Worm (Caenorhabditis elegans) whole organism, L4/young adult: ENCODE results near the gene C18G1.6.

Source experiments
- W03F9.2 ChIP-seq: fragments of 150-350 bp; optimal IDR thresholded peaks from 2 replicates; lab custom pipeline; 2014; ENCODE audit warnings: missing biosample characterization, missing genetic modification characterization
- dao-5 ChIP-seq: sonication (generic microtip); optimal IDR thresholded peaks from 2 replicates; lab custom pipeline; 2016; ENCODE audit warnings: missing genotype, missing genetic modification characterization, moderate library complexity, missing compliant biosample characterization
- him-1 ChIP-seq: sonication (generic microtip); optimal IDR thresholded peaks from 2 replicates; lab custom pipeline; 2016; ENCODE audit warnings: missing genotype, missing genetic modification reagents, missing genetic modification characterization, missing compliant biosample characterization

Gene C18G1.6

ce11 chrV:4785333-4785852, 35.0 kb downstream of the C18G1.6 start, which contains the start of the genes Y60C6A.2 and Y60C6A.3:
Gene Y60C6A.2 (minus strand): TSS chrV:4785433.
Gene Y60C6A.3 (plus strand): TSS chrV:4785802.
- TF ChIP-seq dao-5 (tag; lab: Kevin White, UChicago) = no peak
- no peak for TF ChIP-seq him-1 (tag; lab: Kevin White, UChicago)
- TF ChIP-seq W03F9.2 (tag; lab: Kevin White, UChicago) = no peak

ce11 chrV:4787166-4787565, 36.8 kb downstream of the C18G1.6 start, which contains the start of gene R02F11.9:
Gene R02F11.9 (plus strand): TSS chrV:4787466.
- TF ChIP-seq dao-5 (tag; lab: Kevin White, UChicago) (no peak), W03F9.2 (tag; lab: Kevin White, UChicago) (no peak), him-1 (tag; lab: Kevin White, UChicago) (no peak)

ce11 chrV:4787836-4788235, 37.4 kb downstream of the C18G1.6 start:
- TF ChIP-seq W03F9.2 (tag; lab: Kevin White, UChicago) (no peak), dao-5 (tag; lab: Kevin White, UChicago) (no peak), him-1 (tag; lab: Kevin White, UChicago) (no peak)

ce11 chrV:4788823-4789222, 38.4 kb downstream of the C18G1.6 start, which contains the start of gene R02F11.10:
Gene R02F11.10 (plus strand): TSS chrV:4789123.
- TF ChIP-seq dao-5 (tag; lab: Kevin White, UChicago) (no peak), him-1 (tag; lab: Kevin White, UChicago) (no peak), W03F9.2 (tag; lab: Kevin White, UChicago) (no peak)

DNA sequence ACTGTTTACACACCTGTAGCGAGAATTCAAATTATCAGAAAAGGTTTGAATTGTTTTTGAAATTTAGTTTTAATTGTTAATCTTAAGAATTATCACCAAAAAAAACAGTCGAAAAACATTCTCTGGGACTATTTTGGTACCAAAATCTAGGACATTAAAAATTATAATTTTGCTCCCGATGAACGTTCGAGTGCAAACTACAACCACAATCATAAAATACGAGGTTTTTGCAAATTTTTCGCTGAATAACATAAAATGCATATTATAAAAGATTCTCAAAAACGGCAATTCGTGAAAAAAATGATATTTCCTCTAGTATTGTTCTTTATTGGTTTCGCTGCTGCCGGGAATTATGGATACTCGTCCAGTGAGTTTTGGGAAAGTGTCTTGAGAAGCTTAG, 40.0 kb downstream of the C18G1.6 start, which contains the start of gene R02F11.12:
Gene R02F11.12 (plus strand): TSS at position 301 of the 400 bp plus-strand sequence.
- TF ChIP-seq dao-5 (tag; lab: Kevin White, UChicago) (no peak), him-1 (tag; lab: Kevin White, UChicago) (no peak), W03F9.2 (tag; lab: Kevin White, UChicago) (no peak)

DNA sequence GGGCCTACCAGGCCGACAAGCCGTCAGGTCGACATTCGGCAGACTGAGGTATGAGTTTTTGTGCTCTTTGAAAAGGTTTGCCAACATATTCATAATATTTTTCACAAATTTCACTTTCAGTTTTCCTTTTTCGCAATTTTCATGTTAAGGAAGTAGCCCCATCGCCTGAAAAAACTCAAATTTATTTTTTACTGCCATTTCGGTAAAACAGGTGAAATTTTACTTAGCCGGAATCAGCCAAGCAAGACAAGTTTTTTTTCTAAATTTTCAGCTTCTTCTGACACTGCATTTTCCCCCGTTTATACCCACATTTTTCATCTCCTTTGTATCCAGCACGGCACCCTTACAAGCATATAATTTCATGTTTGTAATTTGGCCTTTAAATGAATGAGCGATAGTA, 41.2 kb downstream of the C18G1.6 start, which contains the start of gene R02F11.11:
Gene R02F11.11 (plus strand): TSS at position 301 of the 400 bp plus-strand sequence.
- TF ChIP-seq him-1 (tag; lab: Kevin White, UChicago) (no peak), dao-5 (tag; lab: Kevin White, UChicago) (no peak), W03F9.2 (tag; lab: Kevin White, UChicago) (no peak)

DNA sequence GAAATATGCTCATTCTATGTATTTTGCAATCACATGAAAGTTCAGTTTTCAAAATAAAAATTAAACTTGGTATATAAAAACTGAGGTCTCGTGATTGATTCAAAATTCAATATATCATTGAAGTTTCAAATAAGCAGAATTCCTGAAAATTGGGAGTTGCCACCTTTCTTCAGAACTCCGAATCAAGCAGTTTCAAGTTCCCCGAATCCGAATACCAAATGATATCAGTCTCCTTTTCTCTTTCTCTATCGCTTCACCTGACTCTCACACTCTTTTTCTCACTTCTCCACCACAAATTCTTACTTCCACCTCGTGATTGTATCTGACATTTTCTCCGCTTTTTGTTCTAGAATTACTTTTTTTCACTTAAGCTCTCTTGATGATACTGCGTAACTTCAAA, 43.9 kb downstream of the C18G1.6 start, which contains the start of gene R02F11.2:
Gene R02F11.2 (plus strand): TSS at position 292 of the 400 bp plus-strand sequence.
- TF ChIP-seq W03F9.2 (tag; lab: Kevin White, UChicago) (no peak), him-1 (tag; lab: Kevin White, UChicago) (no peak), dao-5 (tag; lab: Kevin White, UChicago) (no peak)

DNA sequence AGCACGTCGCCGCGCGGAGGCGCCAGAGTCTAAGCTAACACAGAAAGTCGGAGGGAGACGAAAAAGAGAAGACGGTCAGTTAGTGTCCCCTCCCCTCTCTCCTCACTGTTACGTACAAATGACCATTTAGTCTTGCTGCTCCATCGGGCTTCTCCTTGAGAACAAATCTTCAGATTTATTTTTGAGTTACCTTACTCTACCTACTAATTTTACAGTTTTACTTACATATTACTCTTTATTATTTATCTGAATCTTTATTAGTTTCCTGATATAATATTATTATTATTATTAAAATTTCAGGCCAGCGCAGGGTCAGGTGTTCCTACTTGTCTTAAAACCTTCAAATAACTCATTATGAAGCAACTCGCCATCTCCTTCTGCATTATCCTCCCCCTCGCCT, 50.4 kb downstream of the C18G1.6 start, which contains the start of gene R02F11.1:
Gene R02F11.1 (plus strand): TSS at position 301 of the 400 bp plus-strand sequence.
- TF ChIP-seq W03F9.2 (tag; lab: Kevin White, UChicago) (no peak), him-1 (tag; lab: Kevin White, UChicago) (no peak), dao-5 (tag; lab: Kevin White, UChicago) (no peak)

DNA sequence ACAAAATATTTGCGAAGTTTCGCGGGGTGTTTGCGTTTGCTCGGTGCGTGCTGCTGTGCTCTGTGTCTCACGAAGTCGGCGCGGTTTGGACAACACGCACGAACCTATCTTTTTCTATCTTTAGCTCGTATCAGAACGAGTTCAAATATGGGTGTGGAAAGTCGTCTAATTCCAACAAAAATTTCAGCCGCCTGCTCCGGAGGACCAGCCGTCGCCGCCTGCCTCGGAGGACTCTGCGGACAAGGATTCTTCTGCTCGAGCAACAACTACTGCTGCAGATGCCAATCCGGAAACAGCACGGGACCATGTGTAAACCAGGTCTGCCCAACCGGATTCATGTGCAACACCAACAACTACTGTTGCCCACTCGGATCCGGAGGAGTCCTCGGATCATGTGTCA, 51.5 kb downstream of the C18G1.6 start:
- TF ChIP-seq dao-5 (tag; lab: Kevin White, UChicago) (no peak), him-1 (tag; lab: Kevin White, UChicago) (no peak), W03F9.2 (tag; lab: Kevin White, UChicago) (no peak)
